Fruit fly (Drosophila melanogaster) whole organism, embryonic: ENCODE results near the gene Rpn12.
A peak's percentile ranks its signal among the peaks of the same experiment; 100 is the strongest.

Source experiments
- Antp ChIP-seq: fragments of 200-800 bp; sonication (Bioruptor generic); optimal IDR thresholded peaks from 3 replicates; lab custom pipeline; 2016; ENCODE audit warnings: missing biosample characterization, missing genetic modification characterization
- Atf6 ChIP-seq: fragments of 200-800 bp; sonication (Bioruptor generic); IDR thresholded peaks from 2 replicates; pipeline ENCODE4 v1.3.6; 2022; ENCODE audit warnings: missing biosample characterization, missing genetic modification characterization
- Bdp1 ChIP-seq: fragments of 200-800 bp; sonication (Bioruptor generic); optimal IDR thresholded peaks from 3 replicates; lab custom pipeline; 2016; ENCODE audit warnings: missing biosample characterization, missing genetic modification characterization
- CG10209 ChIP-seq: fragments of 200-800 bp; sonication (Bioruptor generic); optimal IDR thresholded peaks from 3 replicates; lab custom pipeline; 2017; ENCODE audit warnings: missing biosample characterization, mild to moderate bottlenecking, missing genetic modification characterization, missing genetic modification reagents
- CG10654 ChIP-seq: fragments of 200-800 bp; sonication (Bioruptor generic); optimal IDR thresholded peaks from 2 replicates; lab custom pipeline; 2016; ENCODE audit warnings: missing biosample characterization, missing genetic modification characterization
- CG12155 ChIP-seq: fragments of 200-800 bp; sonication (Bioruptor generic); optimal IDR thresholded peaks from 3 replicates; lab custom pipeline; 2016; ENCODE audit warnings: missing biosample characterization, missing genetic modification characterization
- CG12236 ChIP-seq: fragments of 200-800 bp; sonication (Bioruptor generic); optimal IDR thresholded peaks from 2 replicates; lab custom pipeline; 2016; ENCODE audit warnings: missing biosample characterization, missing genetic modification characterization
- CG12299 ChIP-seq: fragments of 200-800 bp; sonication (Bioruptor generic); optimal IDR thresholded peaks from 2 replicates; lab custom pipeline; 2018; ENCODE audit warnings: missing biosample characterization, mild to moderate bottlenecking, missing genetic modification characterization
- CG13287 ChIP-seq: fragments of 200-800 bp; sonication (Bioruptor generic); IDR thresholded peaks from 2 replicates; pipeline ENCODE4 v1.3.6; 2022; ENCODE audit warnings: missing biosample characterization, missing genetic modification characterization; ENCODE audit not compliant: partially characterized antibody
- CG13624 ChIP-seq: fragments of 200-800 bp; sonication (Bioruptor generic); optimal IDR thresholded peaks from 2 replicates; lab custom pipeline; 2016; ENCODE audit warnings: missing biosample characterization, missing genetic modification characterization
- CG14860 ChIP-seq: fragments of 200-800 bp; sonication (Bioruptor generic); IDR thresholded peaks from 3 replicates; pipeline ENCODE4 v1.3.6; 2022; ENCODE audit warnings: missing biosample characterization, missing genetic modification characterization; ENCODE audit not compliant: partially characterized antibody
- CG15601 ChIP-seq: fragments of 200-800 bp; sonication (Bioruptor generic); optimal IDR thresholded peaks from 3 replicates; lab custom pipeline; 2019; ENCODE audit warnings: missing biosample characterization, mild to moderate bottlenecking, missing genetic modification characterization, moderate library complexity
- CG15696 ChIP-seq: fragments of 200-800 bp; sonication (Bioruptor generic); optimal IDR thresholded peaks from 2 replicates; lab custom pipeline; 2019; ENCODE audit warnings: missing biosample characterization, mild to moderate bottlenecking, missing genetic modification characterization, moderate library complexity
- CG17361 ChIP-seq: fragments of 200-800 bp; sonication (Bioruptor generic); IDR thresholded peaks from 3 replicates; pipeline ENCODE4 v1.3.6; 2022; ENCODE audit warnings: missing biosample characterization, missing genetic modification characterization
- CG18476 ChIP-seq: fragments of 200-800 bp; sonication (Bioruptor generic); optimal IDR thresholded peaks from 2 replicates; lab custom pipeline; 2016; ENCODE audit warnings: missing biosample characterization, mild to moderate bottlenecking, missing genetic modification characterization
- CG2129 ChIP-seq: fragments of 200-800 bp; sonication (Bioruptor generic); IDR thresholded peaks from 2 replicates; pipeline ENCODE4 v1.3.6; 2022; ENCODE audit warnings: missing biosample characterization, missing genetic modification characterization; ENCODE audit not compliant: partially characterized antibody
- CG30403 ChIP-seq: fragments of 200-800 bp; sonication (Bioruptor generic); optimal IDR thresholded peaks from 3 replicates; lab custom pipeline; 2016; ENCODE audit warnings: missing biosample characterization, missing genetic modification characterization
- CG31441 ChIP-seq: fragments of 200-800 bp; sonication (Bioruptor generic); IDR thresholded peaks from 2 replicates; pipeline ENCODE4 v1.3.6; 2022; ENCODE audit warnings: missing biosample characterization, missing genetic modification characterization
- CG33557 ChIP-seq: fragments of 200-800 bp; sonication (Bioruptor generic); optimal IDR thresholded peaks from 2 replicates; lab custom pipeline; 2019; ENCODE audit warnings: missing biosample characterization, mild to moderate bottlenecking, missing genetic modification characterization, moderate library complexity
- CG4282 ChIP-seq: fragments of 200-800 bp; sonication (Bioruptor generic); optimal IDR thresholded peaks from 2 replicates; lab custom pipeline; 2016; ENCODE audit warnings: missing biosample characterization, missing genetic modification characterization
- CG4424 ChIP-seq: fragments of 200-800 bp; sonication (Bioruptor generic); optimal IDR thresholded peaks from 3 replicates; lab custom pipeline; 2016; ENCODE audit warnings: missing biosample characterization, missing genetic modification characterization
- CG7839 ChIP-seq: fragments of 200-800 bp; sonication (Bioruptor generic); optimal IDR thresholded peaks from 3 replicates; lab custom pipeline; 2018; ENCODE audit warnings: missing biosample characterization, mild to moderate bottlenecking, missing genetic modification characterization, moderate library complexity
- CG8388 ChIP-seq: fragments of 200-800 bp; sonication (Bioruptor generic); optimal IDR thresholded peaks from 2 replicates; lab custom pipeline; 2019; ENCODE audit warnings: missing biosample characterization, mild to moderate bottlenecking, missing genetic modification characterization, moderate library complexity
- CG8765 ChIP-seq: fragments of 200-800 bp; sonication (Bioruptor generic); IDR thresholded peaks from 2 replicates; pipeline ENCODE4 v1.3.6; 2022; ENCODE audit warnings: missing biosample characterization, missing genetic modification characterization
- CTCF ChIP-seq: fragments of 200-800 bp; sonication (Bioruptor generic); optimal IDR thresholded peaks from 2 replicates; lab custom pipeline; 2017; ENCODE audit warnings: missing biosample characterization, mild to moderate bottlenecking, missing genetic modification characterization, moderate library complexity
- Camta ChIP-seq: fragments of 200-800 bp; sonication (Bioruptor generic); optimal IDR thresholded peaks from 2 replicates; lab custom pipeline; 2016; ENCODE audit warnings: missing biosample characterization, missing genetic modification characterization
- Dll ChIP-seq: fragments of 200-800 bp; sonication (Bioruptor generic); IDR thresholded peaks from 4 replicates; pipeline ENCODE4 v1.3.6; 2022; ENCODE audit warnings: missing biosample characterization, missing genetic modification characterization; ENCODE audit not compliant: partially characterized antibody
- Fer1 ChIP-seq: fragments of 200-800 bp; sonication (Bioruptor generic); optimal IDR thresholded peaks from 2 replicates; lab custom pipeline; 2017; ENCODE audit warnings: missing biosample characterization, mild to moderate bottlenecking, missing genetic modification characterization
- HLH4C ChIP-seq: fragments of 200-800 bp; sonication (Bioruptor generic); IDR thresholded peaks from 3 replicates; pipeline ENCODE4 v1.3.6; 2022; ENCODE audit warnings: missing biosample characterization, missing genetic modification characterization; ENCODE audit not compliant: partially characterized antibody
- Hr3 ChIP-seq: fragments of 200-800 bp; sonication (Bioruptor generic); optimal IDR thresholded peaks from 3 replicates; lab custom pipeline; 2016; ENCODE audit warnings: missing biosample characterization, missing genetic modification characterization
- Kr ChIP-seq: fragments of 200-800 bp; sonication (Bioruptor generic); optimal IDR thresholded peaks from 2 replicates; lab custom pipeline; 2017; ENCODE audit warnings: missing biosample characterization, mild to moderate bottlenecking, missing genetic modification characterization
- NC2β ChIP-seq: fragments of 200-800 bp; sonication (Bioruptor generic); optimal IDR thresholded peaks from 2 replicates; lab custom pipeline; 2016; ENCODE audit warnings: missing biosample characterization, missing genetic modification characterization
- Rfx ChIP-seq: fragments of 200-800 bp; sonication (Bioruptor generic); IDR thresholded peaks from 2 replicates; pipeline ENCODE4 v1.3.6; 2022; ENCODE audit warnings: missing biosample characterization, missing genetic modification characterization
- Sin3A ChIP-seq: fragments of >200 bp; optimal IDR thresholded peaks from 2 replicates; lab custom pipeline; 2018
- YL-1 ChIP-seq: fragments of 200-800 bp; sonication (Bioruptor generic); optimal IDR thresholded peaks from 3 replicates; lab custom pipeline; 2017; ENCODE audit warnings: missing biosample characterization, mild to moderate bottlenecking, missing genetic modification characterization
- az2 ChIP-seq: fragments of 200-800 bp; sonication (Bioruptor generic); optimal IDR thresholded peaks from 3 replicates; lab custom pipeline; 2016; ENCODE audit warnings: missing biosample characterization, missing genetic modification characterization
- btn ChIP-seq: fragments of 200-800 bp; sonication (Bioruptor generic); optimal IDR thresholded peaks from 2 replicates; lab custom pipeline; 2016; ENCODE audit warnings: missing biosample characterization, missing genetic modification characterization
- cato ChIP-seq: fragments of 200-800 bp; sonication (Bioruptor generic); optimal IDR thresholded peaks from 2 replicates; lab custom pipeline; 2016; ENCODE audit warnings: missing biosample characterization, missing genetic modification characterization, borderline replicate concordance
- cwo ChIP-seq: fragments of 200-800 bp; sonication (Bioruptor generic); optimal IDR thresholded peaks from 3 replicates; lab custom pipeline; 2017; ENCODE audit warnings: missing biosample characterization, missing genetic modification characterization, mild to moderate bottlenecking, moderate library complexity, missing genetic modification reagents
- da ChIP-seq: fragments of 200-800 bp; sonication (Bioruptor generic); optimal IDR thresholded peaks from 2 replicates; lab custom pipeline; 2016; ENCODE audit warnings: missing biosample characterization, missing genetic modification characterization
- en ChIP-seq: fragments of 200-800 bp; sonication (Bioruptor generic); optimal IDR thresholded peaks from 2 replicates; lab custom pipeline; 2016; ENCODE audit warnings: missing biosample characterization, missing genetic modification characterization
- fd3F ChIP-seq: fragments of 200-800 bp; sonication (Bioruptor generic); optimal IDR thresholded peaks from 2 replicates; lab custom pipeline; 2018; ENCODE audit warnings: missing biosample characterization, mild to moderate bottlenecking, missing genetic modification characterization, moderate library complexity
- gsb-n ChIP-seq: fragments of 200-800 bp; sonication (Bioruptor generic); optimal IDR thresholded peaks from 3 replicates; lab custom pipeline; 2018; ENCODE audit warnings: missing biosample characterization, mild to moderate bottlenecking, missing genetic modification characterization
- hb ChIP-seq: fragments of 200-800 bp; sonication (Bioruptor generic); IDR thresholded peaks from 3 replicates; pipeline ENCODE4 v1.3.6; 2022; ENCODE audit warnings: missing biosample characterization, missing genetic modification characterization; ENCODE audit not compliant: partially characterized antibody
- insv ChIP-seq, 2 experiments: fragments of 200-800 bp; sonication (Bioruptor generic); optimal IDR thresholded peaks; 3 replicates each; lab custom pipeline; 2016 to 2018; ENCODE audit warnings: missing biosample characterization in 2 of 2, missing genetic modification characterization in 2 of 2
- org-1 ChIP-seq: fragments of 200-800 bp; sonication (Bioruptor generic); optimal IDR thresholded peaks from 2 replicates; lab custom pipeline; 2017; ENCODE audit warnings: missing biosample characterization, missing genetic modification characterization
- prd ChIP-seq, 3 experiments: fragments of >200 bp in 2 of 3; fragments of 200-800 bp in 1 of 3; sonication (Bioruptor generic) in 1 of 3; optimal IDR thresholded peaks in 2 of 3; IDR thresholded peaks in 1 of 3; 2 replicates in 2 of 3; 3 replicates in 1 of 3; pipeline versions ENCODE4 v1.3.6 to Lab custom; 2017 to 2022; ENCODE audit warnings: missing biosample characterization in 1 of 3, missing genetic modification characterization in 1 of 3
- row ChIP-seq: fragments of 200-800 bp; sonication (Bioruptor generic); IDR thresholded peaks from 3 replicates; pipeline ENCODE4 v1.3.6; 2022; ENCODE audit warnings: missing biosample characterization, missing genetic modification characterization
- sob ChIP-seq: fragments of 200-800 bp; sonication (Bioruptor generic); IDR thresholded peaks from 2 replicates; pipeline ENCODE4 v1.3.6; 2022; ENCODE audit warnings: missing biosample characterization, missing genetic modification characterization
- vnd ChIP-seq: fragments of 200-800 bp; sonication (Bioruptor generic); IDR thresholded peaks from 3 replicates; pipeline ENCODE4 v1.3.6; 2022; ENCODE audit warnings: missing biosample characterization, missing genetic modification characterization; ENCODE audit not compliant: partially characterized antibody

Gene Rpn12

dm6 chr3L:16581201-16581705 is 1.6 kb upstream of the Rpn12 start, which contains the start of gene Smn (continued):
- TF ChIP-seq HLH4C (GFP tag; lab: Robert Waterston, UW) (peak; percentile 81), Dll (GFP tag; lab: Robert Waterston, UW) (peak; percentile 91), fd3F (GFP tag; lab: Kevin White, UChicago) (peak; percentile 32), btn (GFP tag; lab: Kevin White, UChicago) (no peak), CG8388 (GFP tag; lab: Kevin White, UChicago) (peak; percentile 34), Camta (GFP tag; lab: Kevin White, UChicago) (peak; percentile 62), CG15601 (tag; lab: Kevin White, UChicago) (peak; percentile 19), CG14860 (GFP tag; lab: Robert Waterston, UW) (peak; percentile 84), CG31441 (GFP tag; lab: Robert Waterston, UW) (peak; percentile 53; the same call in 1 of the 2 replicates), CG33557 (GFP tag; lab: Kevin White, UChicago) (peak; percentile 11), YL-1 (peak; percentile 17), hb (GFP tag; lab: Robert Waterston, UW) (peak; percentile 83), Fer1 (GFP tag; lab: Kevin White, UChicago) (peak; percentile 32), Sin3A (peak; percentile 37), cwo (GFP tag; lab: Kevin White, UChicago) (peak; percentile 20), da (GFP tag; lab: Kevin White, UChicago) (no peak), CG4424 (peak; percentile 37), CG8765 (GFP tag; lab: Robert Waterston, UW) (no peak), gsb-n (tag; lab: Kevin White, UChicago) (no peak), en (GFP tag; lab: Kevin White, UChicago) (peak; percentile 9), CG13287 (GFP tag; lab: Robert Waterston, UW) (peak; percentile 84), Bdp1 (GFP tag; lab: Kevin White, UChicago) (peak; percentile 22), row (peak; percentile 83), CG15696 (tag; lab: Kevin White, UChicago) (peak; percentile 21), vnd (GFP tag; lab: Robert Waterston, UW) (peak; percentile 80), Antp (GFP tag; lab: Kevin White, UChicago) (peak; percentile 22), CG12236 (GFP tag; lab: Kevin White, UChicago) (no peak), Rfx (peak; percentile 31; the same call in 1 of the 2 replicates), Kr (GFP tag; lab: Kevin White, UChicago) (no peak), az2 (GFP tag; lab: Kevin White, UChicago) (no peak), cato (no peak), sob (GFP tag; lab: Robert Waterston, UW) (0 out of 2 replicates have a peak, but pooled peaks have one; percentile 20), CG12155 (GFP tag; lab: Kevin White, UChicago) (peak; percentile 60), CG17361 (peak; percentile 58; the same call in 2 of the 3 replicates), org-1 (GFP tag; lab: Kevin White, UChicago) (peak; percentile 1), CG10209 (peak; percentile 24), CG2129 (GFP tag; lab: Robert Waterston, UW) (peak; percentile 72), CG13624 (peak; percentile 13), NC2β (GFP tag; lab: Kevin White, UChicago) (peak; percentile 38), CG10654 (GFP tag; lab: Kevin White, UChicago) (peak; percentile 39), Atf6 (GFP tag; lab: Robert Waterston, UW) (no peak), Hr3 (GFP tag; lab: Kevin White, UChicago) (peak; percentile 52), CG18476 (GFP tag; lab: Kevin White, UChicago) (peak; percentile 18), CG30403 (peak; percentile 72), CTCF (peak; percentile 26), CG7839 (peak; percentile 40), CG4282 (GFP tag; lab: Kevin White, UChicago) (no peak), insv (GFP tag; optimal IDR thresholded peaks at IDR 0.05; lab: Kevin White, UChicago) (no peak), CG12299 (tag; lab: Kevin White, UChicago) (no peak), prd (optimal IDR thresholded peaks at IDR 0.05; lab: Kevin White, UChicago) (no peak), prd (GFP tag; IDR thresholded peaks at IDR 0.05; lab: Robert Waterston, UW) (0 out of 3 replicates have a peak, but pooled peaks have one; percentile 13)
